Fruit fly (Drosophila melanogaster) whole organism, pupa: ENCODE results near the gene Exn.

Experiments used
- CG10348 ChIP-seq: fragments of 200-800 bp; sonication (Bioruptor generic); IDR thresholded peaks from 2 replicates; pipeline ENCODE4 v1.3.6; 2022; ENCODE audit warnings: missing biosample characterization, missing genetic modification characterization
- CG12605 ChIP-seq: fragments of 200-800 bp; sonication (Bioruptor generic); IDR thresholded peaks from 2 replicates; pipeline ENCODE4 v1.3.6; 2022; ENCODE audit warnings: missing biosample characterization, missing genetic modification characterization
- CG13204 ChIP-seq: fragments of 200-800 bp; sonication (Bioruptor generic); optimal IDR thresholded peaks from 2 replicates; lab custom pipeline; 2018; ENCODE audit warnings: missing biosample characterization, mild to moderate bottlenecking, missing genetic modification characterization, moderate library complexity
- CG14655 ChIP-seq: fragments of 200-800 bp; sonication (Bioruptor generic); optimal IDR thresholded peaks from 3 replicates; lab custom pipeline; 2017; ENCODE audit warnings: mild to moderate bottlenecking, missing biosample characterization, missing genetic modification reagents, missing genetic modification characterization
- CG15710 ChIP-seq: fragments of 200-800 bp; sonication (Bioruptor generic); optimal IDR thresholded peaks from 2 replicates; lab custom pipeline; 2018; ENCODE audit warnings: missing biosample characterization, mild to moderate bottlenecking, missing genetic modification characterization, moderate library complexity
- CG17806 ChIP-seq: fragments of 200-800 bp; sonication (Bioruptor generic); optimal IDR thresholded peaks from 2 replicates; lab custom pipeline; 2018; ENCODE audit warnings: missing biosample characterization, mild to moderate bottlenecking, missing genetic modification characterization, moderate library complexity
- CG32121 ChIP-seq: fragments of 200-800 bp; sonication (Bioruptor generic); IDR thresholded peaks from 2 replicates; pipeline ENCODE4 v1.3.6; 2022; ENCODE audit warnings: missing biosample characterization, missing genetic modification characterization
- CG34367 ChIP-seq: fragments of 200-800 bp; sonication (Bioruptor generic); optimal IDR thresholded peaks from 2 replicates; lab custom pipeline; 2018; ENCODE audit warnings: missing biosample characterization, mild to moderate bottlenecking, missing genetic modification characterization
- CG4496 ChIP-seq: fragments of 200-800 bp; sonication (Bioruptor generic); IDR thresholded peaks from 3 replicates; pipeline ENCODE4 v1.3.6; 2022; ENCODE audit warnings: missing biosample characterization, missing genetic modification characterization
- CG8159 ChIP-seq: fragments of 200-800 bp; sonication (Bioruptor generic); optimal IDR thresholded peaks from 3 replicates; lab custom pipeline; 2018; ENCODE audit warnings: missing biosample characterization, mild to moderate bottlenecking, missing genetic modification characterization, moderate library complexity
- CG8301 ChIP-seq: fragments of 200-800 bp; sonication (Bioruptor generic); optimal IDR thresholded peaks from 2 replicates; lab custom pipeline; 2018; ENCODE audit warnings: missing biosample characterization, mild to moderate bottlenecking, missing genetic modification characterization
- CG9948 ChIP-seq: fragments of 200-800 bp; sonication (Bioruptor generic); optimal IDR thresholded peaks from 2 replicates; lab custom pipeline; 2018; ENCODE audit warnings: missing biosample characterization, mild to moderate bottlenecking, missing genetic modification characterization, moderate library complexity
- D1 ChIP-seq: fragments of 200-800 bp; sonication (Bioruptor generic); optimal IDR thresholded peaks from 2 replicates; lab custom pipeline; 2018; ENCODE audit warnings: missing biosample characterization, mild to moderate bottlenecking, missing genetic modification characterization, moderate library complexity
- EcR ChIP-seq: fragments of 200-800 bp; sonication (Bioruptor generic); optimal IDR thresholded peaks from 3 replicates; lab custom pipeline; 2019; ENCODE audit warnings: missing biosample characterization, missing genetic modification characterization, mild to moderate bottlenecking, moderate library complexity, missing genetic modification reagents
- Ets98B ChIP-seq: fragments of 200-800 bp; sonication (Bioruptor generic); IDR thresholded peaks from 2 replicates; pipeline ENCODE4 v1.3.6; 2022; ENCODE audit warnings: missing biosample characterization, missing genetic modification characterization
- Pif1A ChIP-seq: fragments of 200-800 bp; sonication (Bioruptor generic); optimal IDR thresholded peaks from 3 replicates; lab custom pipeline; 2016; ENCODE audit warnings: missing biosample characterization, missing genetic modification characterization
- Pif1B ChIP-seq: fragments of 200-800 bp; sonication (Bioruptor generic); optimal IDR thresholded peaks from 3 replicates; lab custom pipeline; 2016; ENCODE audit warnings: missing biosample characterization, missing genetic modification characterization
- Snoo ChIP-seq: fragments of 200-800 bp; sonication (Bioruptor generic); optimal IDR thresholded peaks from 3 replicates; lab custom pipeline; 2017; ENCODE audit warnings: missing biosample characterization, mild to moderate bottlenecking, missing genetic modification characterization, inconsistent platforms
- fd96Ca ChIP-seq: fragments of 200-800 bp; sonication (Bioruptor generic); IDR thresholded peaks from 3 replicates; pipeline ENCODE4 v1.3.6; 2022; ENCODE audit warnings: missing biosample characterization, missing genetic modification characterization
- gl ChIP-seq: fragments of 200-800 bp; sonication (Bioruptor generic); optimal IDR thresholded peaks from 2 replicates; lab custom pipeline; 2018; ENCODE audit warnings: missing biosample characterization, mild to moderate bottlenecking, missing genetic modification characterization
- rn ChIP-seq: fragments of 200-800 bp; sonication (Bioruptor generic); IDR thresholded peaks from 2 replicates; pipeline ENCODE4 v1.3.6; 2022; ENCODE audit warnings: missing biosample characterization, missing genetic modification characterization

Exn gene

dm6 chr3L:17003251-17004171 is 33.7 kb downstream of the Exn start:
- no peak for TF ChIP-seq fd96Ca (GFP tag; lab: Robert Waterston, UW)
- TF ChIP-seq CG4496 = 0 out of 3 replicates have a peak, but pooled peaks have one; percentile 25

dm6 chr3L:17004218-17004759 is 34.5 kb downstream of the Exn start:
- peak; percentile 76 for TF ChIP-seq EcR (GFP tag; lab: Kevin White, UChicago)
- peak; percentile 70 for TF ChIP-seq gl (tag; lab: Kevin White, UChicago)
- TF ChIP-seq D1 = peak; percentile 71
- TF ChIP-seq CG8159 (tag; lab: Kevin White, UChicago) = peak; percentile 97
- TF ChIP-seq CG8301 (tag; lab: Kevin White, UChicago) = peak; percentile 85
- TF ChIP-seq CG17806 = peak; percentile 92
- TF ChIP-seq Pif1B (GFP tag; lab: Kevin White, UChicago) = peak; percentile 84
- TF ChIP-seq Ets98B (GFP tag; lab: Robert Waterston, UW) = peak; percentile 71
- TF ChIP-seq rn (GFP tag; lab: Robert Waterston, UW) = peak; percentile 76
- peak; percentile 85 for TF ChIP-seq CG9948 (tag; lab: Kevin White, UChicago)
- TF ChIP-seq CG4496 = peak; percentile 88
- TF ChIP-seq Pif1A = peak; percentile 84
- peak; percentile 90 for TF ChIP-seq CG13204 (GFP tag; lab: Kevin White, UChicago)
- peak; percentile 85 for TF ChIP-seq fd96Ca (GFP tag; lab: Robert Waterston, UW)
- TF ChIP-seq CG32121 (GFP tag; lab: Robert Waterston, UW) = peak; percentile 85
- peak; percentile 75 for TF ChIP-seq CG10348 (GFP tag; lab: Robert Waterston, UW)
- TF ChIP-seq Snoo = peak; percentile 84
- TF ChIP-seq CG14655 (GFP tag; lab: Kevin White, UChicago) = peak; percentile 89
- 0 out of 2 replicates have a peak, but pooled peaks have one; percentile 38 for TF ChIP-seq CG12605 (GFP tag; lab: Robert Waterston, UW)
- TF ChIP-seq CG15710 (tag; lab: Kevin White, UChicago) = peak; percentile 96
- TF ChIP-seq CG34367 (tag; lab: Kevin White, UChicago) = peak; percentile 93

dm6 chr3L:17004765-17005414 is 35.1 kb downstream of the Exn start:
- TF ChIP-seq Pif1B (GFP tag; lab: Kevin White, UChicago) = no peak
- TF ChIP-seq CG32121 (GFP tag; lab: Robert Waterston, UW) = no peak; the same call in 1 of the 2 replicates
- TF ChIP-seq fd96Ca (GFP tag; lab: Robert Waterston, UW) = 0 out of 3 replicates have a peak, but pooled peaks have one; percentile 64
- TF ChIP-seq CG10348 (GFP tag; lab: Robert Waterston, UW) = 0 out of 2 replicates have a peak, but pooled peaks have one; percentile 20
- no peak for TF ChIP-seq Ets98B (GFP tag; lab: Robert Waterston, UW)
- TF ChIP-seq CG4496 = peak; percentile 24; the same call in 1 of the 3 replicates
- TF ChIP-seq D1 = no peak
- TF ChIP-seq gl (tag; lab: Kevin White, UChicago) = no peak
- TF ChIP-seq CG14655 (GFP tag; lab: Kevin White, UChicago) = no peak
- no peak for TF ChIP-seq CG34367 (tag; lab: Kevin White, UChicago)
- no peak for TF ChIP-seq CG8159 (tag; lab: Kevin White, UChicago)
- no peak for TF ChIP-seq Snoo
- no peak for TF ChIP-seq CG8301 (tag; lab: Kevin White, UChicago)
- TF ChIP-seq CG12605 (GFP tag; lab: Robert Waterston, UW) = no peak
- TF ChIP-seq CG9948 (tag; lab: Kevin White, UChicago) = no peak
- no peak for TF ChIP-seq rn (GFP tag; lab: Robert Waterston, UW)
- peak; percentile 17 for TF ChIP-seq CG17806
- no peak for TF ChIP-seq CG13204 (GFP tag; lab: Kevin White, UChicago)
- TF ChIP-seq CG15710 (tag; lab: Kevin White, UChicago) = peak; percentile 30
- peak; percentile 37 for TF ChIP-seq EcR (GFP tag; lab: Kevin White, UChicago)
- TF ChIP-seq Pif1A = peak; percentile 46

- no peak for TF ChIP-seq CG32121 (GFP tag; lab: Robert Waterston, UW)
- TF ChIP-seq CG12605 (GFP tag; lab: Robert Waterston, UW) = no peak
- TF ChIP-seq CG14655 (GFP tag; lab: Kevin White, UChicago) = no peak
- TF ChIP-seq EcR (GFP tag; lab: Kevin White, UChicago) = no peak
- TF ChIP-seq rn (GFP tag; lab: Robert Waterston, UW) = no peak
Observed at dm6 chr3L:17005415-17005796, 35.6 kb downstream of the Exn start.

dm6 chr3L:17006250-17006693 is 36.5 kb downstream of the Exn start:
- TF ChIP-seq CG4496 = peak; percentile 63; the same call in 2 of the 3 replicates
- TF ChIP-seq CG12605 (GFP tag; lab: Robert Waterston, UW) = no peak
- no peak for TF ChIP-seq CG17806
- 0 out of 2 replicates have a peak, but pooled peaks have one; percentile 9 for TF ChIP-seq CG32121 (GFP tag; lab: Robert Waterston, UW)
- no peak for TF ChIP-seq Snoo
- TF ChIP-seq, all 21 proteins: peak for 2
